Worm (Caenorhabditis elegans) whole organism, L4 larva: ENCODE measurements around the gene C06G3.3.

Experiments
- F37D6.2 ChIP-seq: sonication (generic microtip); optimal IDR thresholded peaks from 2 replicates; lab custom pipeline; 2016; ENCODE audit warnings: mild to moderate bottlenecking, missing genetic modification characterization, missing compliant biosample characterization
- Y75B8A.6 ChIP-seq: fragments of 200-800 bp; sonication (Bioruptor generic); IDR thresholded peaks from 2 replicates; pipeline ENCODE4 v1.3.6; 2022; ENCODE audit warnings: missing genetic modification reagents, missing genetic modification characterization, missing compliant biosample characterization
- ZK546.5 ChIP-seq, 2 experiments: sonication (generic microtip); optimal IDR thresholded peaks; 2 replicates each; lab custom pipeline; 2017; ENCODE audit warnings: missing biosample characterization in 2 of 2, missing genetic modification characterization in 2 of 2
- aha-1 ChIP-seq: fragments of 150-350 bp; peaks from one replicate; lab custom pipeline; 2014; ENCODE audit warnings: missing biosample characterization, missing genetic modification characterization
- arid-1 ChIP-seq: fragments of 200-800 bp; sonication (Bioruptor generic); conservative IDR thresholded peaks from 2 replicates; pipeline ENCODE4 v1.3.6; 2022; ENCODE audit warnings: missing genetic modification reagents, missing genetic modification characterization, missing compliant biosample characterization
- ceh-28 ChIP-seq: fragments of 150-350 bp; optimal IDR thresholded peaks from 2 replicates; lab custom pipeline; 2014; ENCODE audit warnings: missing biosample characterization, missing genetic modification reagents, missing genetic modification characterization
- ceh-82 ChIP-seq: sonication (generic microtip); optimal IDR thresholded peaks from 2 replicates; lab custom pipeline; 2017; ENCODE audit warnings: missing biosample characterization, missing genetic modification characterization
- daf-16 ChIP-seq, 3 experiments: sonication (generic microtip); optimal IDR thresholded peaks; 2 replicates each; lab custom pipeline; 2016 to 2017; ENCODE audit warnings: missing genetic modification characterization in 3 of 3, missing genetic modification reagents in 3 of 3, mild to moderate bottlenecking in 2 of 3, missing compliant biosample characterization in 2 of 3, missing biosample characterization in 1 of 3, moderate library complexity in 1 of 3
- dmd-6 ChIP-seq: fragments of 200-800 bp; sonication (Bioruptor generic); IDR thresholded peaks from 2 replicates; pipeline ENCODE4 v1.3.6; 2022; ENCODE audit warnings: missing genetic modification reagents, missing genetic modification characterization, missing compliant biosample characterization
- dmd-8 ChIP-seq: fragments of 200-800 bp; sonication (Bioruptor generic); IDR thresholded peaks from 2 replicates; pipeline ENCODE4 v1.3.6; 2022; ENCODE audit warnings: missing genetic modification characterization, missing compliant biosample characterization
- dpl-1 ChIP-seq: fragments of 150-350 bp; optimal IDR thresholded peaks from 2 replicates; lab custom pipeline; 2014; ENCODE audit warnings: missing biosample characterization, missing genetic modification reagents, missing genetic modification characterization
- dve-1 ChIP-seq: sonication (generic microtip); optimal IDR thresholded peaks from 2 replicates; lab custom pipeline; 2017; ENCODE audit warnings: antibody characterized with exemption, mild to moderate bottlenecking, missing genetic modification characterization, missing compliant biosample characterization; ENCODE audit not compliant: insufficient read depth
- fkh-10 ChIP-seq: fragments of 150-350 bp; optimal IDR thresholded peaks from 2 replicates; lab custom pipeline; 2014; ENCODE audit warnings: missing biosample characterization, missing genetic modification reagents, missing genetic modification characterization
- gei-8 ChIP-seq: fragments of 200-800 bp; sonication (Bioruptor generic); optimal IDR thresholded peaks from 2 replicates; lab custom pipeline; 2018; ENCODE audit warnings: mild to moderate bottlenecking, missing genetic modification characterization, missing compliant biosample characterization
- hlh-11 ChIP-seq: fragments of 200-800 bp; sonication (Bioruptor generic); optimal IDR thresholded peaks from 2 replicates; lab custom pipeline; 2018; ENCODE audit warnings: mild to moderate bottlenecking, missing genetic modification characterization, missing compliant biosample characterization
- hlh-30 ChIP-seq: sonication (generic microtip); optimal IDR thresholded peaks from 2 replicates; lab custom pipeline; 2017; ENCODE audit warnings: antibody characterized with exemption, mild to moderate bottlenecking, missing genetic modification characterization, missing compliant biosample characterization; ENCODE audit not compliant: insufficient read depth
- jun-1 ChIP-seq: fragments of 150-350 bp; optimal IDR thresholded peaks from 2 replicates; lab custom pipeline; 2014; ENCODE audit warnings: missing biosample characterization, missing genetic modification reagents, missing genetic modification characterization
- madf-5 ChIP-seq, 2 experiments: fragments of 200-800 bp; sonication (Bioruptor generic); IDR thresholded peaks; 2 replicates each; pipeline ENCODE4 v1.3.6; 2022; ENCODE audit warnings: missing compliant biosample characterization in 2 of 2, missing genetic modification characterization in 2 of 2
- mdl-1 ChIP-seq, 2 experiments: fragments of 150-350 bp in 1 of 2; sonication (generic microtip) in 1 of 2; optimal IDR thresholded peaks; 2 replicates each; lab custom pipeline; 2014 to 2017; ENCODE audit warnings: missing biosample characterization in 2 of 2, missing genetic modification characterization in 2 of 2
- mdt-29 ChIP-seq: fragments of 200-800 bp; sonication (Bioruptor generic); IDR thresholded peaks from 2 replicates; pipeline ENCODE4 v1.3.6; 2022; ENCODE audit warnings: missing genetic modification reagents, missing genetic modification characterization, missing compliant biosample characterization
- mes-2 ChIP-seq: sonication (generic microtip); optimal IDR thresholded peaks from 2 replicates; lab custom pipeline; 2016; ENCODE audit warnings: missing genotype, mild to moderate bottlenecking, missing genetic modification characterization, missing compliant biosample characterization; ENCODE audit not compliant: poor library complexity, severe bottlenecking
- mxl-2 ChIP-seq: fragments of 200-800 bp; sonication (Bioruptor generic); conservative IDR thresholded peaks from 2 replicates; pipeline ENCODE4 v1.3.6; 2022; ENCODE audit warnings: missing genetic modification reagents, missing genetic modification characterization, missing compliant biosample characterization
- mxl-3 ChIP-seq: fragments of 200-800 bp; sonication (Bioruptor generic); optimal IDR thresholded peaks from 2 replicates; lab custom pipeline; 2018; ENCODE audit warnings: mild to moderate bottlenecking, missing genetic modification characterization, missing compliant biosample characterization
- nhr-10 ChIP-seq: fragments of 150-350 bp; optimal IDR thresholded peaks from 2 replicates; lab custom pipeline; 2014; ENCODE audit warnings: missing biosample characterization, missing genetic modification characterization
- nhr-102 ChIP-seq: sonication (generic microtip); optimal IDR thresholded peaks from 2 replicates; lab custom pipeline; 2016; ENCODE audit warnings: mild to moderate bottlenecking, missing genetic modification characterization, moderate library complexity, missing compliant biosample characterization
- nhr-11 ChIP-seq: fragments of 150-350 bp; optimal IDR thresholded peaks from 2 replicates; lab custom pipeline; 2014; ENCODE audit warnings: missing biosample characterization, missing genetic modification characterization
- nhr-28 ChIP-seq: fragments of 150-350 bp; optimal IDR thresholded peaks from 2 replicates; lab custom pipeline; 2014; ENCODE audit warnings: missing biosample characterization, missing genetic modification characterization
- nhr-42 ChIP-seq: fragments of 200-800 bp; sonication (Bioruptor generic); IDR thresholded peaks from 2 replicates; pipeline ENCODE4 v1.3.6; 2022; ENCODE audit warnings: missing genetic modification characterization, missing compliant biosample characterization
- nhr-48 ChIP-seq: sonication (generic microtip); optimal IDR thresholded peaks from 2 replicates; lab custom pipeline; 2016; ENCODE audit warnings: mild to moderate bottlenecking, missing genetic modification characterization, missing compliant biosample characterization
- nhr-77 ChIP-seq: fragments of 150-350 bp; optimal IDR thresholded peaks from 2 replicates; lab custom pipeline; 2014; ENCODE audit warnings: missing biosample characterization, missing genetic modification characterization
- pha-4 ChIP-seq, 2 experiments: fragments of 150-350 bp in 1 of 2; fragments of 200-800 bp in 1 of 2; sonication (Bioruptor generic) in 1 of 2; IDR thresholded peaks in 1 of 2; optimal IDR thresholded peaks in 1 of 2; 2 replicates each; pipeline versions ENCODE4 v1.3.6 to Lab custom; 2014 to 2022; ENCODE audit warnings: missing genetic modification characterization in 2 of 2, missing genetic modification reagents in 2 of 2, missing biosample characterization in 1 of 2, missing compliant biosample characterization in 1 of 2
- php-3 ChIP-seq: fragments of 200-800 bp; sonication (Bioruptor generic); IDR thresholded peaks from 2 replicates; pipeline ENCODE4 v1.3.6; 2022; ENCODE audit warnings: missing genetic modification reagents, missing genetic modification characterization, missing compliant biosample characterization
- rbr-2 ChIP-seq: sonication (generic microtip); optimal IDR thresholded peaks from 2 replicates; lab custom pipeline; 2016; ENCODE audit warnings: missing genotype, missing genetic modification characterization, missing compliant biosample characterization
- saeg-2 ChIP-seq: fragments of 200-800 bp; sonication (Bioruptor generic); IDR thresholded peaks from 2 replicates; pipeline ENCODE4 v1.3.6; 2022; ENCODE audit warnings: missing genetic modification reagents, missing genetic modification characterization, missing compliant biosample characterization
- snpc-1.2 ChIP-seq: fragments of 200-800 bp; sonication (Bioruptor generic); IDR thresholded peaks from 2 replicates; pipeline ENCODE4 v1.3.6; 2022; ENCODE audit warnings: missing genetic modification reagents, missing genetic modification characterization, missing compliant biosample characterization
- tra-1 ChIP-seq: fragments of 200-800 bp; sonication (Bioruptor generic); IDR thresholded peaks from 2 replicates; pipeline ENCODE4 v1.3.6; 2022; ENCODE audit warnings: missing genetic modification reagents, missing genetic modification characterization, missing compliant biosample characterization
- unc-39 ChIP-seq: sonication (generic microtip); optimal IDR thresholded peaks from 2 replicates; lab custom pipeline; 2017; ENCODE audit warnings: missing biosample characterization, missing genetic modification characterization
- unc-62 ChIP-seq, 3 experiments: fragments of 150-350 bp in 1 of 3; sonication (generic microtip); optimal IDR thresholded peaks in 2 of 3; peaks in 1 of 3; 1 replicate in 1 of 3; 2 replicates in 2 of 3; lab custom pipeline; 2014 to 2017; ENCODE audit warnings: missing biosample characterization in 3 of 3, missing genetic modification characterization in 3 of 3, missing genetic modification reagents in 3 of 3, missing genotype in 1 of 3
- zfp-3 ChIP-seq: fragments of 200-800 bp; sonication (Bioruptor generic); conservative IDR thresholded peaks from 2 replicates; pipeline ENCODE4 v1.3.6; 2022; ENCODE audit warnings: missing genetic modification reagents, missing genetic modification characterization, missing compliant biosample characterization
- zip-11 ChIP-seq: fragments of 200-800 bp; sonication (Bioruptor generic); IDR thresholded peaks from 2 replicates; pipeline ENCODE4 v1.3.6; 2022; ENCODE audit warnings: missing genetic modification characterization, missing compliant biosample characterization
- ztf-11 ChIP-seq: fragments of 150-350 bp; optimal IDR thresholded peaks from 2 replicates; lab custom pipeline; 2014; ENCODE audit warnings: missing biosample characterization, missing genetic modification characterization

C06G3.3 gene

ce11 chrIV:7047762-7048178 lies 11.8 kb downstream of the C06G3.3 start (continued):
- peak; percentile 45 for TF ChIP-seq mes-2 (tag; lab: Kevin White, UChicago)
- TF ChIP-seq zip-11 (GFP tag; lab: Robert Waterston, UW): no peak
- peak; percentile 6 for TF ChIP-seq nhr-11 (tag; lab: Kevin White, UChicago)
- no peak for TF ChIP-seq Y75B8A.6 (GFP tag; lab: Robert Waterston, UW)
- 0 out of 2 replicates have a peak, but pooled peaks have one; percentile 45 for TF ChIP-seq saeg-2 (GFP tag; lab: Robert Waterston, UW)
- TF ChIP-seq mxl-3 (GFP tag; lab: Kevin White, UChicago): peak; percentile 79
- peak; percentile 96 for TF ChIP-seq php-3 (GFP tag; lab: Robert Waterston, UW)
- no peak for TF ChIP-seq madf-5 (GFP tag; IDR thresholded peaks at IDR 0.05; lab: Robert Waterston, UW)
- TF ChIP-seq mxl-2 (GFP tag; lab: Robert Waterston, UW): peak; percentile 95
- peak; percentile 85 for TF ChIP-seq gei-8 (GFP tag; lab: Kevin White, UChicago)
- TF ChIP-seq pha-4 (GFP tag; IDR thresholded peaks at IDR 0.05; lab: Robert Waterston, UW): 0 out of 2 replicates have a peak, but pooled peaks have one; percentile 43
- no peak for TF ChIP-seq pha-4 (tag; optimal IDR thresholded peaks at IDR 0.05; lab: Kevin White, UChicago)
- TF ChIP-seq unc-62 (GFP tag; optimal IDR thresholded peaks at IDR 0.05 in 1 of 2; lab: Kevin White, UChicago): peak in 1 of 2 experiments; percentile 98
- no peak for TF ChIP-seq unc-62 (tag; optimal IDR thresholded peaks at IDR 0.05; lab: Kevin White, UChicago)
- no peak for TF ChIP-seq snpc-1.2 (GFP tag; lab: Robert Waterston, UW)
- peak; percentile 31 for TF ChIP-seq rbr-2 (tag; lab: Kevin White, UChicago)
- TF ChIP-seq dpl-1 (GFP tag; lab: Kevin White, UChicago): peak; percentile 28
- TF ChIP-seq mdl-1 (tag; optimal IDR thresholded peaks at IDR 0.05; lab: Kevin White, UChicago): peak in 1 of 2 experiments; percentile 85
- TF ChIP-seq ceh-28 (tag; lab: Kevin White, UChicago): no peak
- no peak for TF ChIP-seq F37D6.2
- TF ChIP-seq hlh-11: peak; percentile 94
- TF ChIP-seq fkh-10 (GFP tag; lab: Kevin White, UChicago): no peak
- 0 out of 2 replicates have a peak, but pooled peaks have one; percentile 23 for TF ChIP-seq mdt-29 (GFP tag; lab: Robert Waterston, UW)
- TF ChIP-seq nhr-28 (tag; lab: Kevin White, UChicago): peak; percentile 90
- no peak for TF ChIP-seq ZK546.5 (tag; optimal IDR thresholded peaks at IDR 0.05; lab: Kevin White, UChicago)
- 0 out of 2 replicates have a peak, but pooled peaks have one; percentile 4 for TF ChIP-seq arid-1 (GFP tag; lab: Robert Waterston, UW)
- peak; percentile 37 for TF ChIP-seq nhr-77
- no peak for TF ChIP-seq ztf-11 (tag; lab: Kevin White, UChicago)
- peak; percentile 72 for TF ChIP-seq nhr-102 (tag; lab: Kevin White, UChicago)
- TF ChIP-seq unc-39 (tag; lab: Kevin White, UChicago): no peak
- peak; percentile 15 for TF ChIP-seq jun-1 (tag; lab: Kevin White, UChicago)
- TF ChIP-seq nhr-10 (tag; lab: Kevin White, UChicago): peak; percentile 91
- TF ChIP-seq dmd-8 (GFP tag; lab: Robert Waterston, UW): 0 out of 2 replicates have a peak, but pooled peaks have one; percentile 16

- TF ChIP-seq dve-1 (tag; lab: Kevin White, UChicago): peak; percentile 87
- TF ChIP-seq mdt-29 (GFP tag; lab: Robert Waterston, UW): peak; percentile 71; the same call in 1 of the 2 replicates
- TF ChIP-seq jun-1 (tag; lab: Kevin White, UChicago): no peak
- peak; percentile 66 for TF ChIP-seq hlh-11
- peak; percentile 30 for TF ChIP-seq nhr-77
- TF ChIP-seq zfp-3 (GFP tag; lab: Robert Waterston, UW): 0 out of 2 replicates have a peak, but pooled peaks have one; percentile 20
- TF ChIP-seq dmd-6 (GFP tag; lab: Robert Waterston, UW): peak; percentile 49
- peak; percentile 54 for TF ChIP-seq aha-1 (tag; lab: Kevin White, UChicago)
- peak; percentile 34 for TF ChIP-seq hlh-30 (tag; lab: Kevin White, UChicago)
- peak in 1 of 2 experiments; percentile 33 for TF ChIP-seq unc-62 (GFP tag; optimal IDR thresholded peaks at IDR 0.05 in 1 of 2; lab: Kevin White, UChicago)
- no peak for TF ChIP-seq unc-62 (tag; optimal IDR thresholded peaks at IDR 0.05; lab: Kevin White, UChicago)
- peak; percentile 15 for TF ChIP-seq nhr-48 (tag; lab: Kevin White, UChicago)
- no peak for TF ChIP-seq ceh-82 (tag; lab: Kevin White, UChicago)
- TF ChIP-seq nhr-42: no peak
- TF ChIP-seq ZK546.5 (tag; optimal IDR thresholded peaks at IDR 0.05; lab: Kevin White, UChicago): no peak
- peak; percentile 25 for TF ChIP-seq nhr-28 (tag; lab: Kevin White, UChicago)
- TF ChIP-seq daf-16 (GFP tag; optimal IDR thresholded peaks at IDR 0.05; lab: Kevin White, UChicago): no peak
- peak; percentile 71 for TF ChIP-seq daf-16 (tag; optimal IDR thresholded peaks at IDR 0.05; lab: Kevin White, UChicago)
- TF ChIP-seq tra-1 (GFP tag; lab: Robert Waterston, UW): no peak
Measured at ce11 chrIV:7048637-7049245, 12.8 kb downstream of the C06G3.3 start.
